Worm (Caenorhabditis elegans) whole organism, dauer: ENCODE results near the gene F41E7.2.

Experiments used
- unc-62 ChIP-seq: sonication (generic microtip); optimal IDR thresholded peaks from 2 replicates; lab custom pipeline; 2017; ENCODE audit warnings: missing biosample characterization, missing genetic modification reagents, missing genetic modification characterization

The F41E7.2 gene

DNA sequence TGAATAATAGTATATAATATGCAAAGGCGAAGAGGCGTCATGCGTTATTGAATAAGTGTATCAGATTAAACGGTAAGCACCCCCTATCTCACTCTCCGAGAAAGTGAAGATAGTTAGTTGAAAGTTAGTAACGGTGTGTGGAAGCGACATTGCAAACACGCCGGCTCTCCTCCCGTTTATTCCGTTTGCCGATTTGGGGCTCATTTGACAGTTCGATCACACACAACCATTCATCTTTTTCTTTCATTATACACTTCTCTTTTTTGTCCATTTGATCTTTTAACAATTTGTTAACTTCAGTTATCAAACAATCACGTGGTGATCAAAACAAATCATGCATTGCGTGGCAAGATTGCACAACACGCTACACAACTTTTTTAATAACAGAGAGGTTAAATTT is 5.8 kb downstream of the F41E7.2 start, which contains the start of gene slc-9B.1:
TSS of gene slc-9B.1 (plus strand) at position 301 of the 400 bp plus-strand sequence.
- no peak for TF ChIP-seq unc-62 (GFP tag; lab: Kevin White, UChicago)

DNA sequence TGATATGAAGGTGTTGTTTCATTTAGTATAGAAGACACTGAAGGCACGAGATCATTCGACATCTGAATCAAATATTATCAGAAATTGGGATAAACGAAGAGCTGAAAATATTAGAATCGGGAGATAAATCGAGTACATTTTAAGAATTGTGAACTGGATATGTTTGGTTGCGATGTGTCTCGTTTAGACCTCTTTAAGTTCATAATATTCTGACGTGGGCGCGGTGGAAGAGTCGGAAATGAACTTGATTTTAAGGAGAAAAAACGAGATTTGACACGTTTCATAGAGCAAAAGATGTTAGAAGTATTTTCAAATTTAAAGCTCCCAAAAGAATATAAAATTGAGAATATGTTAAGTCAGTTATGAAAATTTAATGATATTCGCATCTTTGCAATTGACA is 12.1 kb downstream of the F41E7.2 start, which contains the start of gene npr-6:
TSS of gene npr-6 (minus strand) at position 101 of the 400 bp plus-strand sequence.
- no peak for TF ChIP-seq unc-62 (GFP tag; lab: Kevin White, UChicago)

DNA sequence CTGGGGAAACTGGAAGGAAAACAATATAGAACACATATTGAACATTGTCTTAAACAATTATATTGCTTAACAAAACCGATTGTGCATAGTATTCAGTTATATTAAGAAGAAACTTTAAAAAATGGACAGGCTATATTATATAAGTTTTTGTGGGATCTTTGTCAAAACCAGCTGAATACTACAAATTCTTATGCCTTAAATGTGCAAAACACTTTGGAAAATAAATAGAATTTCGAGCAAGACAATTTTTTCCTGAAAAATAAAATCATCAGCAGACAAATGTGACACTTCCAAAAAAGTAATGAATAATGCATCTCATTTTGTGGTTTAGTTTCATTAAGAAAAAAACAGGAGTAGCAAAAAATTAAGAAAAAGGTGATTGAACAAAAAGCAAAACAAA is 23.9 kb downstream of the F41E7.2 start:
- no peak for TF ChIP-seq unc-62 (GFP tag; lab: Kevin White, UChicago)

DNA sequence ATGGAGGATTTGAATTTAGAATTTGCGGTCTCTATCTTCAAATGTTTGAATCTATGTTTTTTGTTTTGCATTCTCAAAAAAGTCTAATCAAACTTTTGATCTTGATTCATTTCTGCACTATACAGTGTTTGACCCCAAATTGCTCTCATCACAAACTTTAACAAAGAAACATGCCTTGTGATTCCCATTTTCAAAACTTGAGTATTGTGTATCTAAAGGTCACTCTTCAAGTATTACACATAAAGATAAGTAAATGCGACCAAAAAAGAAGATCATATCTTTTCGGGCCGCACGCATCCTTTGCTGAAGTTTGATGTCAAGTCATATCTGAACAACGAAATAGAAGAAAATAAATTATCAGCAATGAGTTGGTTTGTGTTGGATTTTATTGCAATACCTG is 28.4 kb downstream of the F41E7.2 start:
- no peak for TF ChIP-seq unc-62 (GFP tag; lab: Kevin White, UChicago)

DNA sequence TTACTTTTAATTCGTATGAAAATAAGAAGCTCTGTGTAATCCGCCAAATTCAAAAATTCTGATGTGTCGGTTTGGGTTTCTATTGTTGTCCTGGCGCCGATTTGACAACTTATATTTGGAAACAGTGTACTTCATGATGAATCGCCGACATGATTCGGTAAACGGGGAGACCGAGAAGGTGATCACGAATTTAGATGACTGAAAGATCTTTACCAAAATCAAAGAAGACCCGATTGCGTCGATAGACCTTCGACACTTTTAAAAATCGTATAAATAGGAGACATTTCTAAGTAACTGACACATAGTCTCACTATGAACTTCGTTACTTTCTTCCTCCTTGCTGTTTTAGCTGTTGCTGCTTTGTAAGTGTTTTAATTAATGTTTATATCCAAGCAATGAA is 28.9 kb downstream of the F41E7.2 start, which contains the start of gene fip-5:
TSS of gene fip-5 (plus strand) at position 312 of the 400 bp plus-strand sequence.
- TF ChIP-seq unc-62 (GFP tag; lab: Kevin White, UChicago), result no peak

DNA sequence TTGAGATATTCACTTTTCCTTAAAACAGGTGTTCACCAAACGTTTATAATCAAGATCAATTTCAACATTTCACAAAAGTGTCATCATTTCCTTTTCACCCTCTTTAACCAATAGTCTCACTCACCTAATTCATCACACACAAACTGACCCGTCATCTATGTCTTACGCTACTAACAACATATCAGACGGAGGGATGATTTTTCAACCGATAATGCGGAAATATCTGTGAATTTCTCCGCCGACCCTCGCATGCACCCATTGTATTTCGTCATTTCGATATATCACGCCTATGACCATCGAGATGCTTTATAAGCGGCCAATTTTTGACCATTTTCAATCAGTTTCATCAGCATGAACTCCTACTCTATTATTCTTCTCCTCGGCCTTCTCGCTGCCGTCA is 30.7 kb downstream of the F41E7.2 start, which contains the start of gene fipr-21:
TSS of gene fipr-21 (plus strand) at position 352 of the 400 bp plus-strand sequence.
- TF ChIP-seq unc-62 (GFP tag; lab: Kevin White, UChicago), result no peak

DNA sequence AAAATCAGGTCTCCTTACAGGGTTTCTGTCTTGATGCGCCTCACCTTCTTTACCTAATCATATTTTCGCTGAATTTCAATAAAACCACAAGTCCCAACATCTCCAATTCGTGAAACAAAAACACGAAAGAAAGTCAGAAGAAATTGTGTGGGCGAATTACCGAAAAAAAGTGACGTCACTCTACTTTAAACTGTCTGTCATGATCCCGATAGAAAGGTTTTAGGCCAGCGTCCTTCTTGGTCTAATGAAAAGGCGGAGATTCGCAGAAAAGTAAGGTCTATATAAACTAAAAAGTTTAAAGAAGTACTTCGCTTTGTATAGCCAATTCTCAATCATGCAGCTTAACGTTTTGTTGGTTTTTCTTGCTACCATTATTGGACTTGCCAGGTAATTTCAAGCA is 32.8 kb downstream of the F41E7.2 start, which contains the start of gene cnc-8:
TSS of gene cnc-8 (plus strand) at position 307 of the 400 bp plus-strand sequence.
- TF ChIP-seq unc-62 (GFP tag; lab: Kevin White, UChicago), result no peak

DNA sequence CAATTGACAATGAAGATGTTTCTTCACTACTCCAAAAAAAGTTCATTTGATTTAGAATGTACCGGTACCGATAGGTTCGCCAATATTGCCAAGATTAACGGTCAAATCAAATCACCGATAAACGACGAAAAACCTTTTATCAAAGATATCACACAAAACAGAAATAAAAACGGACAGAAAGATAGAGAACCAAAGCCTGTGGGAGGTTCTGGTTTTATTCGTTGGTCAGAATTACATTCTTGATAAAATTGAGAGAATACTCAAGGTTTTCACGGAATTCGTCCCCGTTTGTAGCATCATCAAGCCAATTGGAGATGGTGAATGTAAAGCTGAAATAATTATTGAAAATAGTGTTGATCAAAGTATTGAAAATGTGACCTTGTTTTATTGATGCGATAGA is 33.4 kb downstream of the F41E7.2 start:
- no peak for TF ChIP-seq unc-62 (GFP tag; lab: Kevin White, UChicago)

DNA sequence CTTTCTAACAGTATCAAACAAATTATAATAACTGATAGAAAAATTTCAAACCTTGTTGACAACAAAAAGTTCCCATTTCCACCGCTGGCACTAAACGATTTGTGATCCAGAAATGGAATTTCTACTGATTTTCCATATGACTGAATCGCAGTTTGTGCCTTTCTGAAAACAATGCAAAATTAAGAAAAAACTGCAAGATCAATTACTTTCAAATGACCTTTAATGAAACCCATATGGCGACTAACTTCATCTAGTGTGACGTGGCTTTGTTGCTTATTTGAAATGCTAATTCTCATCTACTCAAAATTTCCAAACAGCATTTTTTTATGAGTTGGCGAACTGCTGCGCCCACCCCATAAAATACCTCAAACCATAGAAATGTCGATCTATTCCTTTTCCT is 34.0 kb downstream of the F41E7.2 start, which contains the start of gene F41E7.7:
TSS of gene F41E7.7 (plus strand) at position 301 of the 400 bp plus-strand sequence.
- no peak for TF ChIP-seq unc-62 (GFP tag; lab: Kevin White, UChicago)

DNA sequence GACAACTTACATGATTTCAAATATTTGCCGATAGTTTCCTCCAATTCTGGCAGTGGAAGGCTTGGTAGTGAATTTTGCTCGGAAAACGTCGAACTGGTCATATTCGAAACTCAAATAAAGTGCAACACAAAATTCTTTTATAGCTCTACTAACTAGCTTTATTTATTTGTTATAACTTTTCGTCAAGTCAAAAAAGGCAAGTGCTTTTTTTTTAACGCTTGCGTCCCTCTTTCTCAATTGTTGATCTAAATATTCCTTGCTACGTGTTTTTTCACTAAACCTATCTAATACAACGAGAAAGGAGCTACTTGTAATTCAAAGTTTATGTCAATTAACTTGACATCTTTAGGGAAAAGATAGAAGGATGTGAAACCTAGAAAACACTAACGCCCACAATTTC is 36.9 kb downstream of the F41E7.2 start, which contains the start of gene F41E7.6:
TSS of gene F41E7.6 (minus strand) at position 101 of the 400 bp plus-strand sequence.
- TF ChIP-seq unc-62 (GFP tag; lab: Kevin White, UChicago), result no peak

DNA sequence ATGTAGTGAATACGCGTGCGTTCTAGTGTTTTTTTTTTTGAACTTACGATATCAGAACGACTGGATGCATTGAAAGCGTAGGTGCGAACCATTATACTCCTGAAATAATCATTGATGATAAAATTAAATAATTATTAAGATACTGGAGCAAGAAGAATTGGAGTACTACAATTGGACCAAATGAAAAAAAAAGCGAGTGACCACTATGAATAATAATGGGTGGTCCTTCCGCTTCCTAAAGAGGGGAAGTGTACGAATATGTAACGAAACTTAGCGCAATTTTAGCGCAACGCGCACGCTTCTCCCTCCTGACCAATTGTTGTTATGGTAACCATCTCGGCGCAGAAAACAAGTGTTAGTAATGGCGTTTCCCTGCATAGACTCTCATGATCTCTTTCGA is 42.4 kb downstream of the F41E7.2 start, which contains the start of gene F41E7.9:
TSS of gene F41E7.9 (minus strand) at position 101 of the 400 bp plus-strand sequence.
- TF ChIP-seq unc-62 (GFP tag; lab: Kevin White, UChicago), result no peak

DNA sequence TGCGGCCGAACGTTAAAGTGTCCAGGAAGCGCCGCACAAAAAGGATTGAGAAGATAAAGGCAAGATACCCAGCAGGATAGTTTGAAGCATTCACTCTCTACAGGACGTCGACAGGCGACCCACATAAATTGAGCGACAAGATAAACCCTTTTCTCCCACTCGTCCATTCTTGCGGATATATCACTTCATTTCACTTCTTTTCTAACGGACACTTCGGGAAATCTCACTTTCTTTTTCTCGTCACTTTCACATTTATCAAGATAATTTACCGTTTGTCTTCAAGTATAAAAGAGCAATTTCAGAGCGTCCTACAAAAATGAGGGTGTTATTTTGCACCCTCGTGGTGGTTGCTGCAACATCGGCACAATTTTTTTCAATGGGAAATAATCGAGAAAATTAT is 44.1 kb downstream of the F41E7.2 start, which contains the start of gene R07E3.6:
TSS of gene R07E3.6 (plus strand) at position 158 of the 400 bp plus-strand sequence.
- no peak for TF ChIP-seq unc-62 (GFP tag; lab: Kevin White, UChicago)

DNA sequence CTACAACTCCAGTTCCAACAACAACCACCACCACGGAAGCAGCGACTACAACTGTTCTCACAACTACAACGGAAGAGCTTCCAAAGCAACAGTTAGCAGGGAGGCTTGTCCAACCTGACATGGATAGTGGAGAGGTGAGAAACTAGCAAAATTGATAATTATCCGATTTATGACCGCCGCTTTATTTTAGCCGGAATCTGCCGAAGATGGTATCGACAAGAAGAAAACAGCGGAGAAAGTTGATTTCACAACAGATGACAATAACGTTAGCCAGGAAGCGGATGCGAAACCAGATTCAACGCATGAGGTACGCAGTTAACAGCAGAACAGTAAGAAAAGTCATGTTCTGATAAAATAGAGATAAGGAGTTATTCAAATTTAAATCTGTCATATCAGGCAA is 44.9 kb downstream of the F41E7.2 start:
- no peak for TF ChIP-seq unc-62 (GFP tag; lab: Kevin White, UChicago)

DNA sequence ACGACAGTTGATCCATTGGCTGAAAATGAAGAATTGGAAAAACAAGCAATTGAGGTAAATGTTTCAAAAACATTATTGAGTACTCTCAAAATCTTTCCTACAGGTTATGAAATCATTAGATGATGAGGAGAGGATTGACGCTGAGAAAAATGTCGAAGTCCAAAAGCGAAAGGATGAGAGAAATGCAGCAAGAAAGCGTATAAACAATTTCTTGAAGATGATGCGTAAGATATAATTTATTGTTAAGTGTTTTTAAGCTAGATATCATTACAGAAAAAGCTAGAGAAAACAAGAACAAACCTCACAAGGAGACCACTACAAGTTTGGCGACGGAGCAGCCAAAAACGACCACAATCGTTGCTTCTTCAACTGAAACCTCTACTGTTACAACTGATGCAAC is 46.2 kb downstream of the F41E7.2 start:
- TF ChIP-seq unc-62 (GFP tag; lab: Kevin White, UChicago), result no peak

DNA sequence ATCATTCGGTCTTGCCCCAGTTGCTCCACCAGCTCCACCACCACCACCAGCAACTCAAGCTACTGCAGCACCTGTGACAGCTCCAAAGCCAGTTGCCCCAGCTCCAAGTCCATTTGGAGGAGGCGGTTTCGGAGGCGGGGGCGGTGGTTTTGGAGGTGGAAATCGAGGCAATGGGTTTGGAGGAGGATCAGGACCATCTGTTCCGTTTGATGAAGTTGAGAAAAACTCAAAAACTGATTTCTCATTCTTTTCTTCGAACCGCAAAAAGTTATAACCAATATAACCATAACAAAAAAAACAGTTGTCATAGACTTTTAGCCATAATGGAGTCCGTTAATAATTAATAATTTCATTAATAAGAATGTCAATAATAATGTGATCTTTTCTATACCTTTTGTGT is 47.9 kb downstream of the F41E7.2 start:
- TF ChIP-seq unc-62 (GFP tag; lab: Kevin White, UChicago), result no peak

DNA sequence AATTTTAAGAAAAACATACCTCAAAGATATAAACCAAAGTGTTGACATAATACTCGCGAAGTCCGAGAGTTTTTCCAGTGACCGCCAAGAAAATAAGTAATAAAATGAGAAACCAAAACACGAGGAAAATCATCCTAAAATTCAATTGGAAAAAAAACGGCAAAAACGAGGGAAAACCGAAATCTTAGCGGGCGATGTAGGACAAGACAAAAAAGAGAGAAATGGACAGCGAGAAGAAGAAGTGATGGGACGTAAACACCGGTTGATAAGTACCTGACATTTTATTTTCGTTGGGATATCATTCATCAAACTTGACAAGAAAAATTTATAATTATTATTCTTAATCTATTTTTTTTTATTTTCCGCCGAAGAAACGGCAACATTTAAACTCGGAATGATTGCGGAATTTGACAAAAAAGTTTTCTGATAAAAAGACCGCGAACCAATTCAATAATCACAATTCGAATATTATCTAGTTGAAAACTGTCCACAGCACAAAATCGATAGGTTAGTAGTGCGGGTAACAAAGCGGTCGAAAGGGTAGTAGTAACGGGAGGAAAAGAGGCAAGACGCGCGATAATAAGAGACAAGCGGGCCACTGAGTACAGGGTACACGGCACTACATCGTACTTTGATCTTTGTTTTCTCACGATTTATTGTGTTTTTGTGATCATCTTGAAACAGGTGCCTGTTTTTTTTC is 54.0 kb downstream of the F41E7.2 start, which contains the start of gene acl-5:
TSS of gene acl-5 (minus strand) at position 134 of the 700 bp plus-strand sequence.
- no peak for TF ChIP-seq unc-62 (GFP tag; lab: Kevin White, UChicago)
